Fruit fly (Drosophila melanogaster) whole organism, wandering third instar larva: ENCODE measurements around the gene Dlc90F.
A peak's percentile ranks its signal among the peaks of the same experiment; 100 is the strongest.

Experiments
- Dfd ChIP-seq: fragments of >200 bp; optimal IDR thresholded peaks from 2 replicates; lab custom pipeline; 2017; ENCODE audit warnings: missing biosample characterization, missing genetic modification characterization
- Dif ChIP-seq: fragments of 200-275, 200-300 bp; sonication (Bioruptor generic); optimal IDR thresholded peaks from 2 replicates; lab custom pipeline; 2018; ENCODE audit warnings: missing biosample characterization, missing genetic modification characterization; ENCODE audit not compliant: partially characterized antibody
- Hr83 ChIP-seq: fragments of 200-300 bp; sonication (Bioruptor generic); optimal IDR thresholded peaks from 2 replicates; lab custom pipeline; 2016; ENCODE audit warnings: missing biosample characterization, mild to moderate bottlenecking, missing genetic modification characterization, moderate library complexity; ENCODE audit not compliant: poor library complexity, severe bottlenecking
- Mio ChIP-seq: sonication (Bioruptor generic); optimal IDR thresholded peaks from 2 replicates; lab custom pipeline; 2016; ENCODE audit warnings: missing biosample characterization, missing genetic modification characterization
- OdsH ChIP-seq: fragments of 200-800 bp; sonication (Bioruptor generic); optimal IDR thresholded peaks from 2 replicates; lab custom pipeline; 2016; ENCODE audit warnings: missing biosample characterization, mild to moderate bottlenecking, missing genetic modification characterization
- br ChIP-seq: fragments of 200-800 bp; sonication (Bioruptor generic); optimal IDR thresholded peaks from 2 replicates; lab custom pipeline; 2016; ENCODE audit warnings: missing biosample characterization, missing genetic modification characterization
- brk ChIP-seq: fragments of 200-800 bp; sonication (Bioruptor generic); optimal IDR thresholded peaks from 2 replicates; lab custom pipeline; 2016; ENCODE audit warnings: missing biosample characterization, mild to moderate bottlenecking, missing genetic modification characterization
- ey ChIP-seq: fragments of 200-800 bp; sonication (Bioruptor generic); optimal IDR thresholded peaks from 2 replicates; lab custom pipeline; 2016; ENCODE audit warnings: missing biosample characterization, missing genetic modification characterization
- jim ChIP-seq: fragments of 175-275, 200-325 bp; sonication (Bioruptor generic); optimal IDR thresholded peaks from 2 replicates; lab custom pipeline; 2016; ENCODE audit warnings: missing biosample characterization, mild to moderate bottlenecking, missing genetic modification characterization
- lola ChIP-seq: fragments of >200 bp; optimal IDR thresholded peaks from 2 replicates; lab custom pipeline; 2017; ENCODE audit warnings: missing biosample characterization, missing genetic modification characterization
- psq ChIP-seq: fragments of 200-800 bp; sonication (Bioruptor generic); optimal IDR thresholded peaks from 3 replicates; lab custom pipeline; 2017; ENCODE audit warnings: missing biosample characterization, mild to moderate bottlenecking, missing genetic modification characterization, moderate library complexity
- rgr ChIP-seq: fragments of 200-800 bp; sonication (Bioruptor generic); optimal IDR thresholded peaks from 3 replicates; lab custom pipeline; 2016; ENCODE audit warnings: missing biosample characterization, mild to moderate bottlenecking, missing genetic modification characterization

DNA sequence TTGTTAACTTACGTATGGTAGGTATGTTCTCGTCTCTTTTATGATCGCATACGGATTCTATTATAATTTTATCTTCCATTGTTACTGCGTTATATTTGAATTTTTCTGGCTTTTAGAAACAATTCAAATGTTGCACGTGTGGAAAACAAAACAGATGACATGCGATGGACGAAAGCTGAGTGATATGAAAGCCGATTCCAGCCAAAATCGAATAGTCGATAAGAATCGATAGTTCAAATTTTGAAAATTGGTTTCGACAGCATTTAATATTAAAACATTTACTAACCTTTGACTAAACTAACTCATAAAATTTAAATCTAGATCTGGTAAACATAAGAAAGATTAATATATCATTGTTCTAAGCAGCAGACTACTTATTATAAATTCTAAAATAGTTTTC lies 2.5 kb downstream of the Dlc90F start, which contains the start of gene Polr1E:
- TF ChIP-seq OdsH (GFP tag; lab: Kevin White, UChicago) (no peak), br (GFP tag; lab: Kevin White, UChicago) (no peak), Hr83 (no peak), Dif (GFP tag; lab: Kevin White, UChicago) (peak; percentile 79), ey (GFP tag; lab: Kevin White, UChicago) (no peak), Mio (GFP tag; lab: Kevin White, UChicago) (no peak), psq (no peak), brk (GFP tag; lab: Kevin White, UChicago) (no peak), rgr (GFP tag; lab: Kevin White, UChicago) (no peak), lola (GFP tag; lab: Kevin White, UChicago) (no peak), Dfd (GFP tag; lab: Kevin White, UChicago) (no peak), jim (GFP tag; lab: Kevin White, UChicago) (no peak)
